Fruit fly (Drosophila melanogaster) whole organism, embryonic: Measurements from ENCODE around the gene CG17198.

Source experiments
- Asciz ChIP-seq: fragments of 200-800 bp; sonication (Bioruptor generic); optimal IDR thresholded peaks from 2 replicates; lab custom pipeline; 2017; ENCODE audit warnings: missing biosample characterization, mild to moderate bottlenecking, missing genetic modification characterization, missing genetic modification reagents
- CG11456 ChIP-seq: fragments of 200-800 bp; sonication (Bioruptor generic); IDR thresholded peaks from 3 replicates; pipeline ENCODE4 v1.3.6; 2022; ENCODE audit warnings: missing biosample characterization, missing genetic modification characterization
- CG11560 ChIP-seq: fragments of 200-800 bp; sonication (Bioruptor generic); IDR thresholded peaks from 3 replicates; pipeline ENCODE4 v1.3.6; 2022; ENCODE audit warnings: missing biosample characterization, missing genetic modification characterization
- CG12219 ChIP-seq: fragments of 200-800 bp; sonication (Bioruptor generic); optimal IDR thresholded peaks from 3 replicates; lab custom pipeline; 2018; ENCODE audit warnings: missing biosample characterization, mild to moderate bottlenecking, missing genetic modification characterization
- CG13123 ChIP-seq: fragments of 200-800 bp; sonication (Bioruptor generic); optimal IDR thresholded peaks from 2 replicates; lab custom pipeline; 2016; ENCODE audit warnings: missing biosample characterization, missing genetic modification characterization
- CG14710 ChIP-seq: fragments of 200-800 bp; sonication (Bioruptor generic); optimal IDR thresholded peaks from 3 replicates; lab custom pipeline; 2019; ENCODE audit warnings: missing biosample characterization, mild to moderate bottlenecking, missing genetic modification characterization, moderate library complexity
- CG1602 ChIP-seq: fragments of 200-800 bp; sonication (Bioruptor generic); optimal IDR thresholded peaks from 3 replicates; lab custom pipeline; 2016; ENCODE audit warnings: missing biosample characterization, missing genetic modification characterization
- CG17612 ChIP-seq: fragments of 200-800 bp; sonication (Bioruptor generic); IDR thresholded peaks from 2 replicates; pipeline ENCODE4 v1.3.6; 2022; ENCODE audit warnings: missing biosample characterization, missing genetic modification characterization
- CG18599 ChIP-seq: fragments of 200-800 bp; sonication (Bioruptor generic); optimal IDR thresholded peaks from 3 replicates; lab custom pipeline; 2017; ENCODE audit warnings: missing biosample characterization, missing genetic modification characterization, mild to moderate bottlenecking, moderate library complexity, missing genetic modification reagents
- CG2120 ChIP-seq: fragments of 200-800 bp; sonication (Bioruptor generic); optimal IDR thresholded peaks from 3 replicates; lab custom pipeline; 2016; ENCODE audit warnings: missing biosample characterization, missing genetic modification characterization
- CG2712 ChIP-seq: fragments of 200-800 bp; optimal IDR thresholded peaks from 3 replicates; lab custom pipeline; 2019; ENCODE audit warnings: missing biosample characterization, mild to moderate bottlenecking, missing genetic modification characterization, moderate library complexity
- CG31224 ChIP-seq: fragments of 200-800 bp; sonication (Bioruptor generic); IDR thresholded peaks from 2 replicates; pipeline ENCODE4 v1.3.6; 2022; ENCODE audit warnings: missing biosample characterization, missing genetic modification characterization
- CG4820 ChIP-seq: fragments of 200-800 bp; sonication (Bioruptor generic); optimal IDR thresholded peaks from 3 replicates; lab custom pipeline; 2016; ENCODE audit warnings: missing biosample characterization, missing genetic modification characterization
- CG7357 ChIP-seq: fragments of 200-800 bp; sonication (Bioruptor generic); IDR thresholded peaks from 3 replicates; pipeline ENCODE4 v1.3.6; 2022; ENCODE audit warnings: missing biosample characterization, missing genetic modification characterization
- CG8089 ChIP-seq: fragments of 200-800 bp; sonication (Bioruptor generic); optimal IDR thresholded peaks from 3 replicates; lab custom pipeline; 2016; ENCODE audit warnings: missing biosample characterization, missing genetic modification characterization
- CG8281 ChIP-seq: fragments of 200-800 bp; sonication (Bioruptor generic); optimal IDR thresholded peaks from 2 replicates; lab custom pipeline; 2018; ENCODE audit warnings: missing biosample characterization, mild to moderate bottlenecking, missing genetic modification characterization, moderate library complexity
- CG8765 ChIP-seq: fragments of 200-800 bp; sonication (Bioruptor generic); IDR thresholded peaks from 2 replicates; pipeline ENCODE4 v1.3.6; 2022; ENCODE audit warnings: missing biosample characterization, missing genetic modification characterization
- CG9932 ChIP-seq: fragments of 200-800 bp; sonication (Bioruptor generic); IDR thresholded peaks from 2 replicates; pipeline ENCODE4 v1.3.6; 2022; ENCODE audit warnings: missing biosample characterization, missing genetic modification characterization
- Camta ChIP-seq: fragments of 200-800 bp; sonication (Bioruptor generic); optimal IDR thresholded peaks from 2 replicates; lab custom pipeline; 2016; ENCODE audit warnings: missing biosample characterization, missing genetic modification characterization
- D19A ChIP-seq: fragments of 200-800 bp; optimal IDR thresholded peaks from 3 replicates; lab custom pipeline; 2019; ENCODE audit warnings: missing biosample characterization, mild to moderate bottlenecking, missing genetic modification characterization, moderate library complexity
- Dad ChIP-seq: fragments of 200-800 bp; sonication (Bioruptor generic); optimal IDR thresholded peaks from 3 replicates; lab custom pipeline; 2016; ENCODE audit warnings: missing biosample characterization, missing genetic modification characterization
- Dp ChIP-seq: fragments of 200-800 bp; sonication (Bioruptor generic); optimal IDR thresholded peaks from 2 replicates; lab custom pipeline; 2018; ENCODE audit warnings: missing biosample characterization, mild to moderate bottlenecking, missing genetic modification characterization, moderate library complexity
- Fer2 ChIP-seq: fragments of 200-800 bp; sonication (Bioruptor generic); optimal IDR thresholded peaks from 2 replicates; lab custom pipeline; 2018; ENCODE audit warnings: missing biosample characterization, mild to moderate bottlenecking, missing genetic modification characterization, moderate library complexity
- HLH4C ChIP-seq: fragments of 200-800 bp; sonication (Bioruptor generic); IDR thresholded peaks from 3 replicates; pipeline ENCODE4 v1.3.6; 2022; ENCODE audit warnings: missing biosample characterization, missing genetic modification characterization; ENCODE audit not compliant: partially characterized antibody
- Lim3 ChIP-seq: fragments of 200-800 bp; sonication (Bioruptor generic); IDR thresholded peaks from 2 replicates; pipeline ENCODE4 v1.3.6; 2022; ENCODE audit warnings: missing biosample characterization, missing genetic modification characterization
- Myb ChIP-seq: fragments of 200-800 bp; sonication (Bioruptor generic); optimal IDR thresholded peaks from 2 replicates; lab custom pipeline; 2016; ENCODE audit warnings: missing biosample characterization, missing genetic modification characterization
- NC2β ChIP-seq: fragments of 200-800 bp; sonication (Bioruptor generic); optimal IDR thresholded peaks from 2 replicates; lab custom pipeline; 2016; ENCODE audit warnings: missing biosample characterization, missing genetic modification characterization
- Rfx ChIP-seq: fragments of 200-800 bp; sonication (Bioruptor generic); IDR thresholded peaks from 2 replicates; pipeline ENCODE4 v1.3.6; 2022; ENCODE audit warnings: missing biosample characterization, missing genetic modification characterization
- Rx ChIP-seq: fragments of 200-800 bp; sonication (Bioruptor generic); IDR thresholded peaks from 2 replicates; pipeline ENCODE4 v1.3.6; 2022; ENCODE audit warnings: missing biosample characterization, missing genetic modification characterization
- Side ChIP-seq: fragments of 200-800 bp; sonication (Bioruptor generic); optimal IDR thresholded peaks from 2 replicates; lab custom pipeline; 2016; ENCODE audit warnings: missing biosample characterization, missing genetic modification characterization
- ase ChIP-seq: fragments of 200-800 bp; sonication (Bioruptor generic); IDR thresholded peaks from 3 replicates; pipeline ENCODE4 v1.3.6; 2022; ENCODE audit warnings: missing biosample characterization, missing genetic modification characterization
- ato ChIP-seq: fragments of 200-800 bp; sonication (Bioruptor generic); IDR thresholded peaks from 2 replicates; pipeline ENCODE4 v1.3.6; 2022; ENCODE audit warnings: missing biosample characterization, missing genetic modification characterization; ENCODE audit not compliant: partially characterized antibody
- bab2 ChIP-seq: fragments of 200-800 bp; sonication (Bioruptor generic); optimal IDR thresholded peaks from 2 replicates; lab custom pipeline; 2016; ENCODE audit warnings: missing biosample characterization, missing genetic modification characterization
- chm ChIP-seq: fragments of 200-800 bp; sonication (Bioruptor generic); IDR thresholded peaks from 2 replicates; pipeline ENCODE4 v1.3.6; 2022; ENCODE audit warnings: missing biosample characterization, missing genetic modification characterization
- disco-r ChIP-seq: fragments of 200-800 bp; sonication (Bioruptor generic); optimal IDR thresholded peaks from 2 replicates; lab custom pipeline; 2016; ENCODE audit warnings: missing biosample characterization, missing genetic modification characterization
- en ChIP-seq: fragments of 200-800 bp; sonication (Bioruptor generic); optimal IDR thresholded peaks from 2 replicates; lab custom pipeline; 2016; ENCODE audit warnings: missing biosample characterization, missing genetic modification characterization
- ewg ChIP-seq: fragments of 200-800 bp; sonication (Bioruptor generic); optimal IDR thresholded peaks from 3 replicates; lab custom pipeline; 2017; ENCODE audit warnings: mild to moderate bottlenecking, missing biosample characterization, missing genetic modification reagents, missing genetic modification characterization
- fu2 ChIP-seq: fragments of 200-800 bp; sonication (Bioruptor generic); optimal IDR thresholded peaks from 2 replicates; lab custom pipeline; 2016; ENCODE audit warnings: missing biosample characterization, missing genetic modification characterization
- jumu ChIP-seq: fragments of 200-800 bp; sonication (Bioruptor generic); optimal IDR thresholded peaks from 3 replicates; lab custom pipeline; 2016; ENCODE audit warnings: missing biosample characterization, missing genetic modification characterization
- mld ChIP-seq: fragments of 200-800 bp; sonication (Bioruptor generic); IDR thresholded peaks from 3 replicates; pipeline ENCODE4 v1.3.6; 2022; ENCODE audit warnings: missing biosample characterization, missing genetic modification characterization; ENCODE audit not compliant: partially characterized antibody
- peb ChIP-seq: fragments of 200-800 bp; sonication (Bioruptor generic); IDR thresholded peaks from 2 replicates; pipeline ENCODE4 v1.3.6; 2022; ENCODE audit warnings: missing biosample characterization, missing genetic modification characterization
- sc ChIP-seq, 3 experiments: fragments of >200 bp in 2 of 3; fragments of 200-800 bp in 1 of 3; sonication (Bioruptor generic) in 1 of 3; optimal IDR thresholded peaks; 2 replicates in 2 of 3; 3 replicates in 1 of 3; lab custom pipeline; 2017; ENCODE audit warnings: mild to moderate bottlenecking in 1 of 3, missing biosample characterization in 1 of 3, missing genetic modification characterization in 1 of 3, missing genetic modification reagents in 1 of 3
- sens-2 ChIP-seq: fragments of 200-800 bp; sonication (Bioruptor generic); IDR thresholded peaks from 2 replicates; pipeline ENCODE4 v1.3.6; 2022; ENCODE audit warnings: missing biosample characterization, missing genetic modification characterization
- sug ChIP-seq: fragments of 200-800 bp; optimal IDR thresholded peaks from 2 replicates; lab custom pipeline; 2019; ENCODE audit warnings: missing biosample characterization, mild to moderate bottlenecking, missing genetic modification characterization, moderate library complexity
- tin ChIP-seq: fragments of 200-800 bp; sonication (Bioruptor generic); optimal IDR thresholded peaks from 3 replicates; lab custom pipeline; 2016; ENCODE audit warnings: missing biosample characterization, missing genetic modification characterization
- tx ChIP-seq: fragments of 200-800 bp; sonication (Bioruptor generic); optimal IDR thresholded peaks from 2 replicates; lab custom pipeline; 2016; ENCODE audit warnings: missing biosample characterization, missing genetic modification characterization
- zen ChIP-seq: fragments of 200-800 bp; sonication (Bioruptor generic); optimal IDR thresholded peaks from 3 replicates; lab custom pipeline; 2018; ENCODE audit warnings: missing biosample characterization, mild to moderate bottlenecking, missing genetic modification characterization, moderate library complexity
- zen2 ChIP-seq: fragments of 200-800 bp; sonication (Bioruptor generic); IDR thresholded peaks from 3 replicates; pipeline ENCODE4 v1.3.6; 2022; ENCODE audit warnings: missing biosample characterization, missing genetic modification characterization; ENCODE audit not compliant: partially characterized antibody
- zf30C ChIP-seq: fragments of 200-800 bp; sonication (Bioruptor generic); optimal IDR thresholded peaks from 3 replicates; lab custom pipeline; 2018; ENCODE audit warnings: missing biosample characterization, mild to moderate bottlenecking, missing genetic modification characterization
- zfh2 ChIP-seq: fragments of 200-800 bp; sonication (Bioruptor generic); optimal IDR thresholded peaks from 2 replicates; lab custom pipeline; 2016; ENCODE audit warnings: missing biosample characterization, missing genetic modification characterization

CG17198 gene

dm6 chr3R:25737735-25738371 is 37.3 kb downstream of the CG17198 start (continued):
- TF ChIP-seq CG8089 (GFP tag; lab: Kevin White, UChicago) = peak; percentile 93
- peak; percentile 82 for TF ChIP-seq CG9932 (GFP tag; lab: Robert Waterston, UW)
- TF ChIP-seq chm (GFP tag; lab: Robert Waterston, UW) = peak; percentile 92
- peak; percentile 59 for TF ChIP-seq sug (tag; lab: Kevin White, UChicago)
- peak; percentile 89 for TF ChIP-seq CG1602 (GFP tag; lab: Kevin White, UChicago)
- peak; percentile 71 for TF ChIP-seq CG8281 (tag; lab: Kevin White, UChicago)
- peak; percentile 89 for TF ChIP-seq Rfx (GFP tag; lab: Robert Waterston, UW)
- TF ChIP-seq bab2 = peak; percentile 96
- TF ChIP-seq CG11560 (tag; lab: Robert Waterston, UW) = peak; percentile 69; the same call in 1 of the 3 replicates
- TF ChIP-seq Myb (GFP tag; lab: Kevin White, UChicago) = peak; percentile 77
- TF ChIP-seq Fer2 (tag; lab: Kevin White, UChicago) = peak; percentile 44
- peak; percentile 82 for TF ChIP-seq CG7357
- TF ChIP-seq CG8765 (GFP tag; lab: Robert Waterston, UW) = peak; percentile 76
- peak; percentile 87 for TF ChIP-seq fu2 (GFP tag; lab: Kevin White, UChicago)
- peak; percentile 89 for TF ChIP-seq D19A (tag; lab: Kevin White, UChicago)
- TF ChIP-seq Dp (GFP tag; lab: Kevin White, UChicago) = no peak
- TF ChIP-seq en (GFP tag; lab: Kevin White, UChicago) = peak; percentile 93
- peak; percentile 90 for TF ChIP-seq ase
- peak; percentile 93 for TF ChIP-seq Dad (GFP tag; lab: Kevin White, UChicago)
- peak; percentile 96 for TF ChIP-seq Camta (GFP tag; lab: Kevin White, UChicago)
- TF ChIP-seq zf30C (GFP tag; lab: Kevin White, UChicago) = peak; percentile 58
- TF ChIP-seq CG17612 (GFP tag; lab: Robert Waterston, UW) = peak; percentile 84
- TF ChIP-seq disco-r = peak; percentile 87
- TF ChIP-seq HLH4C = no peak
- peak; percentile 96 for TF ChIP-seq CG2712 (tag; lab: Kevin White, UChicago)
- peak; percentile 95 for TF ChIP-seq NC2β
- TF ChIP-seq sens-2 (GFP tag; lab: Robert Waterston, UW) = peak; percentile 92
- TF ChIP-seq Asciz (GFP tag; lab: Kevin White, UChicago) = peak; percentile 91
- TF ChIP-seq zen2 (GFP tag; lab: Robert Waterston, UW) = no peak
- peak; percentile 91 for TF ChIP-seq CG2120 (GFP tag; lab: Kevin White, UChicago)
- peak; percentile 39; the same call in 1 of the 2 replicates for TF ChIP-seq Lim3 (GFP tag; lab: Robert Waterston, UW)
- peak; percentile 86 for TF ChIP-seq CG12219
- TF ChIP-seq zen = peak; percentile 85
- TF ChIP-seq jumu (GFP tag; lab: Kevin White, UChicago) = peak; percentile 96
- peak; percentile 90 for TF ChIP-seq zfh2
- peak; percentile 95 for TF ChIP-seq CG4820
- peak; percentile 91 for TF ChIP-seq ewg (GFP tag; lab: Kevin White, UChicago)
- TF ChIP-seq CG11456 (GFP tag; lab: Robert Waterston, UW) = peak; percentile 90
- TF ChIP-seq ato (GFP tag; lab: Robert Waterston, UW) = no peak
- TF ChIP-seq CG13123 (GFP tag; lab: Kevin White, UChicago) = peak; percentile 82
- TF ChIP-seq CG14710 (tag; lab: Kevin White, UChicago) = peak; percentile 94
- peak; percentile 90 for TF ChIP-seq peb
- TF ChIP-seq CG31224 (GFP tag; lab: Robert Waterston, UW) = peak; percentile 83
- TF ChIP-seq mld = no peak
- peak; percentile 88 for TF ChIP-seq Rx
- TF ChIP-seq tx (GFP tag; lab: Kevin White, UChicago) = peak; percentile 89
- peak; percentile 95 for TF ChIP-seq Side (GFP tag; lab: Kevin White, UChicago)
- peak; percentile 89 for TF ChIP-seq CG18599
- TF ChIP-seq tin = peak; percentile 95
- TF ChIP-seq sc (optimal IDR thresholded peaks at IDR 0.05; lab: Kevin White, UChicago) = no peak
- peak; percentile 95 for TF ChIP-seq sc (GFP tag; optimal IDR thresholded peaks at IDR 0.05; lab: Kevin White, UChicago)
